Fruit fly (Drosophila melanogaster): ENCODE data around the gene Gem4b.

dm6 chrX:3964965-3965420, 24.3 kb downstream of the Gem4b start, which contains the start of gene lva:
- TF ChIP-seq h (optimal IDR thresholded peaks at IDR 0.05) (no peak), insv (optimal IDR thresholded peaks at IDR 0.05) (no peak), Myc (optimal IDR thresholded peaks at IDR 0.05) (no peak)
